Worm (Caenorhabditis elegans) whole organism, midembryonic: ENCODE measurements around the gene jkk-1.
A peak's percentile ranks its signal among the peaks of the same experiment; 100 is the strongest.

Experiments used
- T22C8.4 ChIP-seq: fragments of 200-800 bp; sonication (Bioruptor generic); IDR thresholded peaks from 2 replicates; pipeline ENCODE4 v1.3.6; 2022; ENCODE audit warnings: missing genetic modification characterization, missing compliant biosample characterization
- cog-1 ChIP-seq: sonication (generic microtip); optimal IDR thresholded peaks from 2 replicates; lab custom pipeline; 2016; ENCODE audit warnings: missing genetic modification characterization, missing compliant biosample characterization
- flt-1 ChIP-seq: fragments of 200-800 bp; sonication (Bioruptor generic); IDR thresholded peaks from 2 replicates; pipeline ENCODE4 v1.3.6; 2022; ENCODE audit warnings: missing genetic modification characterization, missing compliant biosample characterization
- klf-2 ChIP-seq: fragments of 200-800 bp; sonication (Bioruptor generic); conservative IDR thresholded peaks from 2 replicates; pipeline ENCODE4 v1.3.6; 2022; ENCODE audit warnings: missing genetic modification reagents, missing genetic modification characterization, missing compliant biosample characterization
- med-1 ChIP-seq: sonication (generic microtip); optimal IDR thresholded peaks from 2 replicates; lab custom pipeline; 2017; ENCODE audit warnings: missing genetic modification characterization, mild to moderate bottlenecking, missing compliant biosample characterization, antibody characterized with exemption, missing genetic modification reagents; ENCODE audit not compliant: insufficient read depth
- ref-1 ChIP-seq: fragments of 200-800 bp; sonication (Bioruptor generic); conservative IDR thresholded peaks from 2 replicates; pipeline ENCODE4 v1.3.6; 2022; ENCODE audit warnings: missing genetic modification reagents, missing genetic modification characterization, missing compliant biosample characterization
- tab-1 ChIP-seq: fragments of 200-800 bp; sonication (Bioruptor generic); IDR thresholded peaks from 2 replicates; pipeline ENCODE4 v1.3.6; 2022; ENCODE audit warnings: missing genetic modification characterization, missing compliant biosample characterization
- ztf-23 ChIP-seq: fragments of 200-800 bp; sonication (Bioruptor generic); IDR thresholded peaks from 2 replicates; pipeline ENCODE4 v1.3.6; 2022; ENCODE audit warnings: missing genetic modification reagents, missing genetic modification characterization, missing compliant biosample characterization
- ztf-29 ChIP-seq: fragments of 200-800 bp; sonication (Bioruptor generic); IDR thresholded peaks from 2 replicates; pipeline ENCODE4 v1.3.6; 2022; ENCODE audit warnings: missing genetic modification reagents, missing genetic modification characterization, missing compliant biosample characterization

The jkk-1 gene

DNA sequence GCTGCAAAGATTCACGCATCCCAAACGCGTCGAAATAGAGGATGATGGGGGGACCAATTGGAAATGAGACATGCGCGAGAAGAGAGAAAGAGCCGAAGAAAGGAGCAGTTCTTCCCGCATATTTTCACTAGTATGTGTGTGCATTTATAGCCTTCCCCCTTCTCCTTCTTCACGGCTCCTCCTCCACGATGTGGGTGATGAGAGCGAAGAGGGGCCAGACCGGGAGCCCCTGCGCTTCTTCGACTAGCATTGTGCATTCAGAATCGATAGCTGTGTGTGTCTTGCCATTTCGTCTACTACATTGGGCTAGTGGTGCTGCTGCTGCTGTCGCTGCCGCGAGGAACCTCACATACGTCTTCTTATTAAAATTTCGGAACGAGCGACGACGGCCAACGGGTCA, at the start of gene jkk-1:
TSS of gene jkk-1 (plus strand) at position 249 of the 400 bp plus-strand sequence.
- TF ChIP-seq flt-1 (GFP tag; lab: Robert Waterston, UW), result no peak
- TF ChIP-seq T22C8.4 (GFP tag; lab: Robert Waterston, UW), result no peak
- TF ChIP-seq cog-1, result peak; percentile 17

DNA sequence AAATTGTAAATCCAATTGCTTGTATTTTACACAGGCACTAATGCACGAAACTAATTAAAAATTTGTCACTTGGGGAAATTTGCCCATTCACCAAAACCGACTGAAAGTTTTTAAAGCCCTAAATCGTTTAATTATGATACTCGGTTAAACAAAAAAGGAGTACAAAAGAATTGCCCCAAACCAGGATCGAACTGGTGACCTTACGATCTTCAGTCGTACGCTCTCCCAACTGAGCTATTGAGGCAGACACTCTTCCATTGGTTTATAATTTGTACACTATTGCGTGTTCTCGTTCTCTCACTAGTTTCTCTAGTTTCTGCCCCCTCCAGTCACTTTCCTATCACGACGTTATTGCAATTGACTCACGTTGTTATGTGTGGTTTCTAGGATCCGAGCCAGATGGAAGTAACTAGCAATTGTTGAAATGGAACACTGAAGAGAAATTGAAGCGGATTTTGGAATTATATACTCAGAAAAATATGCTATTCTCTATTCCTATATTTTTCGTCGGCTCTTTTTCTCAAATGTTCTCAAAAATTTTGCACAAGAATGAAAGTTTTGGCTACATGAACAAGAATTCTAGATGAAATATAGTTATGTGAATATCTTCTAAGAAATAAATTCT, 48.9 kb upstream of the jkk-1 start:
- TF ChIP-seq med-1 (GFP tag; lab: Kevin White, UChicago) (peak; percentile 67), flt-1 (GFP tag; lab: Robert Waterston, UW) (peak; percentile 94), klf-2 (GFP tag; lab: Robert Waterston, UW) (peak; percentile 37; the same call in 1 of the 2 replicates), T22C8.4 (GFP tag; lab: Robert Waterston, UW) (peak; percentile 75), cog-1 (peak; percentile 24), tab-1 (peak; percentile 89), ztf-29 (GFP tag; lab: Robert Waterston, UW) (peak; percentile 72; the same call in 1 of the 2 replicates), ztf-23 (GFP tag; lab: Robert Waterston, UW) (peak; percentile 88), ref-1 (GFP tag; lab: Robert Waterston, UW) (peak; percentile 73)

DNA sequence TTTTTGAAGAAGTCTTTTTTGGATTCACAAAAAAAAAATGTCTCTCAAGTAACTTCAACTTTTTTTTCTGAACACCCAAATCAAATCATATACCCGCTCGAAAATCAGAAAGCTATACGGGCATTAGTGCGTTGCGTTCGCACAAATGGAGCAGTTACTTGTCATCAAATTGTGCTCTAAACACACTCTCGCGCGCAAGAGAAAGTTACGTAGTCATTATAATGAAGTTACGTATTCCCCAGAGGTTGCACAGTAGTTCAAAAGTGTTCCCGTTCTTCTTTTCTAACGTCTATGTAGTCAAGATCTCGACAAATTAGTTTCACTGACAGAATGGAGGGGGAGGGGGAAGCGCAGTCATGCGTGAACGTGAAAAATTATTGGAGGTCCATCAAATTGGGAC, 46.7 kb upstream of the jkk-1 start:
- no peak for TF ChIP-seq tab-1
- no peak for TF ChIP-seq klf-2 (GFP tag; lab: Robert Waterston, UW)
- TF ChIP-seq T22C8.4 (GFP tag; lab: Robert Waterston, UW), result no peak
- no peak for TF ChIP-seq ztf-23 (GFP tag; lab: Robert Waterston, UW)
- TF ChIP-seq flt-1 (GFP tag; lab: Robert Waterston, UW), result no peak
- no peak for TF ChIP-seq ztf-29 (GFP tag; lab: Robert Waterston, UW)
- TF ChIP-seq ref-1 (GFP tag; lab: Robert Waterston, UW), result no peak
- no peak for TF ChIP-seq med-1 (GFP tag; lab: Kevin White, UChicago)
- no peak for TF ChIP-seq cog-1

DNA sequence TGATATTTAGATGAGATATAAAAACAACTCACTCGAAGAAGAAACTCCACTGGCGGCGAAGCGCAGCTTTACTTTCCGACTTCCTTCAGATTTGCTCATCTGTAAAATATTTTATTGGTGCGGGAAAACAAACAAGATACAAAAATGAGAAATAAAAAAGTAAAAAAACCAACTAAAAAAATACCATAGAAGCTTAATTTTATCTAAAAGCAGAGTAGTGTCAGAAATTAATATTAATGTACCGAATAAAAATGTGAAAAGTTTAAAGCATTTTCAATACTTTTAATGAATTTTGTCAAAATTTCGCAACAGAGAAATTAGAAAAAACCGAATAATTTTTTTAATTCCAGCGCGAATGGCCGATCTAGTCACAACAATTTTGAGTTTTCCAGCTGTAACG, 45.0 kb upstream of the jkk-1 start, which contains the start of gene sto-2:
TSS of gene sto-2 (minus strand) at position 101 of the 400 bp plus-strand sequence.
- TF ChIP-seq ref-1 (GFP tag; lab: Robert Waterston, UW), result no peak
- no peak for TF ChIP-seq flt-1 (GFP tag; lab: Robert Waterston, UW)
- TF ChIP-seq ztf-29 (GFP tag; lab: Robert Waterston, UW), result no peak
- TF ChIP-seq med-1 (GFP tag; lab: Kevin White, UChicago), result no peak

DNA sequence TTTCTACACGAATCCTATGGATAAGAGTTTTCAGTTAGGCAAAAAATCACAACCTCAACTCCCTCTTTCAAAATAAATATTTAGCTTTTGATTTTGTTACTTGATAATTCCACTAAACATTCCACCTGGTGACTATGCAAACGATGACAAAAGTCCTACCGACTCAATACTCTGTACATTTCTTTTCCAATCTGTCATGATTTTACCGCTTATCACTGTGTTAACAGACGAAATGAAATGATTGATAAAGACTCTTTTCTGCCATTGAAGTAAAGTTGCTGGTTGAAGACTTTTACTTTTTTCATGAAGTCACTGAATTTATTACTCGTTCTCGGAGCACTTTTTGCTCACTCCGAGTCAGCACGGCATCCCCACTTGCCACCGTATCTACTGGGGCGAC, 39.0 kb upstream of the jkk-1 start, which contains the start of gene C26B9.5:
TSS of gene C26B9.5 (plus strand) at position 244 of the 400 bp plus-strand sequence.
- TF ChIP-seq T22C8.4 (GFP tag; lab: Robert Waterston, UW) (no peak), tab-1 (no peak), ref-1 (GFP tag; lab: Robert Waterston, UW) (no peak), ztf-23 (GFP tag; lab: Robert Waterston, UW) (no peak), klf-2 (GFP tag; lab: Robert Waterston, UW) (no peak), flt-1 (GFP tag; lab: Robert Waterston, UW) (no peak), ztf-29 (GFP tag; lab: Robert Waterston, UW) (no peak)

- TF ChIP-seq T22C8.4 (GFP tag; lab: Robert Waterston, UW) (no peak), flt-1 (GFP tag; lab: Robert Waterston, UW) (no peak), ref-1 (GFP tag; lab: Robert Waterston, UW) (no peak), klf-2 (GFP tag; lab: Robert Waterston, UW) (no peak), med-1 (GFP tag; lab: Kevin White, UChicago) (no peak), tab-1 (no peak), ztf-23 (GFP tag; lab: Robert Waterston, UW) (no peak), cog-1 (no peak), ztf-29 (GFP tag; lab: Robert Waterston, UW) (no peak)
These were observed 37.5 kb upstream of the jkk-1 start for ce11 chrX:5330765-5331164.

DNA sequence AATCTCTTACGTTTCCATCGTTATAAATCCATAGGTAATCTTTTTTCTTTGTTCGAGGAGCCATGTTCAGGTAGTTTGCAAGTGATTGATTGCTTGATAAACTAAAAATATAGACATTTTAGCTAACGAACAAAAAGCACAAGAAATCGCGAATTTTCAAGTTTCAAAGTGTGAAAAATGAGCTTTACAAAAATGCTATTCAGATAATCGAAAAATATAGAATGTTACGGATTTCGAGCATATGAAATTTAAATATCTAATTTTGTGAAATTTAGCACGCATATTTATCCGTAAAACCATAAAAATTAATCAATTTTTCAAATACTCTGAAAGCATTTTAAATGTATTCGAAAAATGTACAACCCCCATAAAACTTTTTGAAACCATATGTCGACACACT, 32.9 kb upstream of the jkk-1 start, which contains the start of gene C26B9.6:
TSS of gene C26B9.6 (minus strand) at position 101 of the 400 bp plus-strand sequence.
- TF ChIP-seq ztf-29 (GFP tag; lab: Robert Waterston, UW) (no peak), tab-1 (no peak), ztf-23 (GFP tag; lab: Robert Waterston, UW) (no peak), klf-2 (GFP tag; lab: Robert Waterston, UW) (no peak), ref-1 (GFP tag; lab: Robert Waterston, UW) (no peak), cog-1 (no peak), T22C8.4 (GFP tag; lab: Robert Waterston, UW) (no peak), flt-1 (GFP tag; lab: Robert Waterston, UW) (no peak), med-1 (GFP tag; lab: Kevin White, UChicago) (no peak)

ce11 chrX:5336498-5336897, 31.8 kb upstream of the jkk-1 start:
- no peak for TF ChIP-seq med-1 (GFP tag; lab: Kevin White, UChicago)
- peak; percentile 76 for TF ChIP-seq cog-1
- peak; percentile 33; the same call in 1 of the 2 replicates for TF ChIP-seq ztf-29 (GFP tag; lab: Robert Waterston, UW)

DNA sequence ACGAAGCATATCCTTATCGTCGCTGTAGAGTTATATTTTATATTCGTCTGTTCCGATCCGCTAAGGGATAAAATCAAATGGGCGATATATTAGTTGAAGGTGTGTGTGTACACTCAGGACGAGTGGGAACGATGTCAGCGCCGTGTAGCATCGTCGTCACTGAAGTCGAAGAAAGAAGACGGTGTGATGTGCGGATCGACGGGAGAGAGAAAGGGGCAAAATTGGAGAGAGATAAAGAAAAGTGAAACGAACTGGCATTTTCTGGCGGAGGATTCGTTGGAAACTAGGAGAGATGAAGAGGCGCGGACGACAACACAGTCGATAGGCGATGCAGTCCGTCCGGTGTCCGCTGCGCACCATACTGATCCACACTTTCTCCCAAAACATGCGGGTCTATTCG, 30.3 kb upstream of the jkk-1 start, which contains the start of gene C26B9.3:
TSS of gene C26B9.3 (plus strand) at position 343 of the 400 bp plus-strand sequence.
- TF ChIP-seq med-1 (GFP tag; lab: Kevin White, UChicago), result no peak
- TF ChIP-seq cog-1, result no peak
- TF ChIP-seq T22C8.4 (GFP tag; lab: Robert Waterston, UW), result no peak
- TF ChIP-seq tab-1, result no peak
- TF ChIP-seq ref-1 (GFP tag; lab: Robert Waterston, UW), result no peak
- TF ChIP-seq klf-2 (GFP tag; lab: Robert Waterston, UW), result no peak
- no peak for TF ChIP-seq ztf-23 (GFP tag; lab: Robert Waterston, UW)
- TF ChIP-seq ztf-29 (GFP tag; lab: Robert Waterston, UW), result no peak
- TF ChIP-seq flt-1 (GFP tag; lab: Robert Waterston, UW), result no peak
